Worm (Caenorhabditis elegans): Measurements from ENCODE around the gene K08E4.3.

Gene K08E4.3

DNA sequence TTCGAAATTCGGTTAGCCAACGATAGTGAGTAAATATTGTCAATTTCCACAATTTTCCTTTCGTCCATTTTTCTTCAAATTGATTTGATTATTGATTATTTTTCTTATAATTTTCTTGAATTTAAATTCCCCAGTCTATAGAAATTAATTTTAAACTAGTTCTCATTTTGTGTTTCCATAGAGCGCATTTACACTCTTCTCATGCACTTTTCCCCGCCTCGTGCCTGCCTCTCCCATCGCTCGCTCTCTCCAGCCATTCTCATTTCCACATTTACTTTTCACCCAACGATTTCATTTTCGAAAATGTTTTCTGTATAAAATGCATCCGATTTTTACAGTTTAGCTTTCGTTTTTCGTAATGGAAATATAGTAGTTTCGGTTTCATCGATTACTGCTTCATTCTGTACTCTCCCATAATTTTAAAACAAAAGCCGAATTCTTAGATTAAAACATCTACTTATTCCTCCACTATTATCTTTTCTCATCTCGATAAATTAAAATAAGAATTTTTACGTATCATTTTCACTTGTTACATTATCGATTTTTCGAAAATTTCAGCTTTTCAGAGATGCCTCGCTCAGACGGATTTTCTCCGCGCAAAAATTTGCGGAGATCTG lies 21.5 kb downstream of the K08E4.3 start, which contains the start of gene lex-1 (continued):
- no peak for TF ChIP-seq aly-2 (tag; optimal IDR thresholded peaks at IDR 0.05)

DNA sequence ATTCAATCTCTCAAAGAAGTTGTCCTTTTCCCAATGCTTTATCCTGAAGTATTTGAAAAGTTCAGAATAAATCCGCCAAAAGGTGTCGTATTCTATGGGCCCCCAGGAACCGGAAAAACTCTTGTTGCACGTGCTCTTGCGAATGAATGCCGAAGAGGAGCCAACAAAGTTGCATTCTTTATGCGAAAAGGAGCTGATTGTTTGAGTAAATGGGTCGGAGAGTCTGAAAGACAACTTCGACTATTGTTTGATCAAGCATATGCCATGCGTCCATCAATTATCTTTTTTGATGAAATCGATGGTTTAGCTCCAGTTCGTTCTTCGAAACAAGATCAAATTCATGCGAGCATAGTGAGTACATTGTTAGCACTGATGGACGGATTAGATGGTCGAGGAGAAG lies 23.3 kb downstream of the K08E4.3 start:
- no peak for TF ChIP-seq nhr-67 (tag; optimal IDR thresholded peaks at IDR 0.05)
- TF ChIP-seq elt-3 (tag; optimal IDR thresholded peaks at IDR 0.05), result no peak
- no peak for TF ChIP-seq jun-1 (tag; optimal IDR thresholded peaks at IDR 0.05)
- TF ChIP-seq mml-1 (tag; optimal IDR thresholded peaks at IDR 0.05), result no peak
- no peak for TF ChIP-seq nhr-237 (tag; optimal IDR thresholded peaks at IDR 0.05)
- TF ChIP-seq pqm-1 (tag; optimal IDR thresholded peaks at IDR 0.05), result no peak
- TF ChIP-seq nfya-1 (tag; optimal IDR thresholded peaks at IDR 0.05; ENCODE audit: insufficient read depth), result no peak
- no peak for TF ChIP-seq nhr-23 (tag; optimal IDR thresholded peaks at IDR 0.05)
- TF ChIP-seq ceh-82 (tag; optimal IDR thresholded peaks at IDR 0.05), result no peak

DNA sequence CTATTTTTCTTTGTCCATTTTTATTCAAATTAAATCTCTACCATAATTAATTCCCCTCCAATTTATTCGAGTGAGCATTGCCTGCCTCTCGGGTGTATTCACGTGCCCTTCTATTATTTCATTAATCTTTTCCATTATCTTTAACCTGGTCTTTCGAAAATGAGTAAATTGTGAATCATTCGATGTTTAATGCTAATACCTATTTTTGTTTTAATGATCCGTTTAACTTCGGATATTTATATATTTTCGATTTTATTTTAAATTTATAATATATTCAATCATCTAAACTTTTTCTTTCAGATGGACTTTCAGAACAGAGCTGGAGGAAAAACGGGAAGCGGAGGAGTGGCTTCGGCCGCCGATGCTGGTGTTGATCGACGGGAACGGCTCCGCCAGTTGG lies 26.6 kb downstream of the K08E4.3 start, which contains the start of gene repo-1:
Gene repo-1, plus strand, starts transcription at position 301 of the 400 bp plus-strand sequence.
- TF ChIP-seq tbx-2 (tag; optimal IDR thresholded peaks at IDR 0.05) (no peak), lin-39 (tag; optimal IDR thresholded peaks at IDR 0.05) (no peak), ama-1 (optimal IDR thresholded peaks at IDR 0.05) (no peak), jun-1 (tag; optimal IDR thresholded peaks at IDR 0.05) (no peak), R02D3.7 (tag; optimal IDR thresholded peaks at IDR 0.05) (no peak), nhr-67 (tag; optimal IDR thresholded peaks at IDR 0.05) (no peak), nhr-12 (tag; optimal IDR thresholded peaks at IDR 0.05) (no peak), ztf-4 (tag; optimal IDR thresholded peaks at IDR 0.05) (no peak), unc-62 (GFP tag; optimal IDR thresholded peaks at IDR 0.05) (no peak), ceh-9 (tag; optimal IDR thresholded peaks at IDR 0.05) (no peak), lsy-12 (tag; optimal IDR thresholded peaks at IDR 0.05) (no peak), mml-1 (tag; optimal IDR thresholded peaks at IDR 0.05) (no peak), ceh-82 (tag; optimal IDR thresholded peaks at IDR 0.05) (no peak), elt-2 (tag; optimal IDR thresholded peaks at IDR 0.05) (no peak), fos-1 (tag; optimal IDR thresholded peaks at IDR 0.05) (no peak), fkh-2 (tag; optimal IDR thresholded peaks at IDR 0.05) (no peak), elt-3 (tag; optimal IDR thresholded peaks at IDR 0.05) (no peak), nfya-1 (tag; optimal IDR thresholded peaks at IDR 0.05; ENCODE audit: insufficient read depth) (no peak), aly-2 (tag; optimal IDR thresholded peaks at IDR 0.05) (no peak), nhr-76 (tag; optimal IDR thresholded peaks at IDR 0.05) (no peak)

DNA sequence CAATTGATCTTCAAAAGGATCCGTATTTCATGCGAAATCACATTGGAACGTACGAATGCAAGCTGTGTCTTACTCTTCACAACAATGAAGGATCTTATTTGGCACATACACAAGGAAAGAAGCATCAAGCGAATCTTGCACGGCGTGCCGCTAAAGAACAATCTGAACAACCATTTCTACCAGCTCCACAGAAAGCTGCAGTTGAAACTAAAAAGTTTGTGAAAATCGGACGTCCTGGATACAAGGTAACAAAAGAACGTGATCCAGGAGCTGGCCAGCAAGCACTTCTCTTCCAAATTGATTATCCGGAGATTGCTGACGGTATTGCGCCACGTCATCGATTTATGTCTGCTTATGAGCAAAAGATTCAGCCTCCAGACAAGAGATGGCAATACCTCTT lies 27.0 kb downstream of the K08E4.3 start:
- TF ChIP-seq hmg-11 (tag; optimal IDR thresholded peaks at IDR 0.05) (no peak), ama-1 (optimal IDR thresholded peaks at IDR 0.05) (peak; percentile 25)

DNA sequence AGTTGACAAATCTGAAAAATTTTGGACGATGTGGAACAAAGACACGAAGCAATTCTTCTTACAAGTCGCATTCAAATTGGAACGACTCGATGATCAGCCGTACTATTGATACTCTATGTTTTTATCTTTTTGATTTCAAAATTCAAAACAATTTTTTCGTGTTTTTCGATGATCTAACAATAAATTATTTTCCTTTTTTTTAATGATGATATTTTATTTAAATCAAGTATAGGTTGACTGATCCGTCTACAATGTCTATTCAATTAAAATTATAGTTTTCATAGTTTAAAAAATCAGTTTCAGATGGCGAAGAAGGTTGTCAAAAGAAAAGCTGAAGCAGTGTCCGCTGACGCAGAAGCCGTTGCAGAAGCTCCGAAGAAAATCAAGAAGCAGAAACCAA lies 27.6 kb downstream of the K08E4.3 start, which contains the start of gene rbm-34:
Gene rbm-34, plus strand, starts transcription at position 301 of the 400 bp plus-strand sequence.
- TF ChIP-seq R02D3.7 (tag; optimal IDR thresholded peaks at IDR 0.05), result no peak
- no peak for TF ChIP-seq nhr-43 (tag; optimal IDR thresholded peaks at IDR 0.05; ENCODE audit: poor library complexity, severe bottlenecking)
- no peak for TF ChIP-seq hmg-11 (tag; optimal IDR thresholded peaks at IDR 0.05)
- no peak for TF ChIP-seq nhr-25 (tag; optimal IDR thresholded peaks at IDR 0.05)
- TF ChIP-seq fos-1 (tag; optimal IDR thresholded peaks at IDR 0.05), result no peak

DNA sequence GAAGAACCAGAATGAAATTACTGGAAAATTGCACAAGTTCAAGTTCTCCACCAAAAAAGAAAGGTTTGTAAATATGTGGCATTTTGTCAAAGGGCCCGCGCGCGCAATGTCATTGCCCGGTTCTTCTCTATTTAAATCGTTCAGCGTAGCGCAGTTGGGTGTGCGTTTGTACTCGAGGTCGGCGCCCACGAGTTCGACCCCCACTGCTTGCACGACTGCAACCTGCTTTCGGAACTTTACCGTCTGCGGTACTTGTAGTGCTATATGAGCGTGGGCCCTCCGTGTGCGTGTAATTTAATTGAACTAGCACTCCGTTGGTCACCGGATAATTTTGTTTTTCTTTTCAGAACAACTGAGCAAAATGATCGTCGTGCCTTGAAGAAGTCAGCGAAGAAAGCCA lies 29.0 kb downstream of the K08E4.3 start:
- no peak for TF ChIP-seq ceh-82 (tag; optimal IDR thresholded peaks at IDR 0.05)
- TF ChIP-seq aly-2 (tag; optimal IDR thresholded peaks at IDR 0.05), result no peak
- TF ChIP-seq elt-3 (tag; optimal IDR thresholded peaks at IDR 0.05), result peak in 1 of 3 experiments; percentile 59
- no peak for TF ChIP-seq mml-1 (tag; optimal IDR thresholded peaks at IDR 0.05)
- TF ChIP-seq ceh-28 (tag; optimal IDR thresholded peaks at IDR 0.05), result no peak
- peak; percentile 86 for TF ChIP-seq lin-39 (tag; optimal IDR thresholded peaks at IDR 0.05)
- TF ChIP-seq ceh-9 (tag; optimal IDR thresholded peaks at IDR 0.05), result no peak
- TF ChIP-seq egl-5 (tag; optimal IDR thresholded peaks at IDR 0.05), result no peak
- no peak for TF ChIP-seq unc-39 (tag; optimal IDR thresholded peaks at IDR 0.05)
- TF ChIP-seq zag-1 (tag; optimal IDR thresholded peaks at IDR 0.05), result no peak
- peak; percentile 68 for TF ChIP-seq nfya-1 (tag; optimal IDR thresholded peaks at IDR 0.05; ENCODE audit: insufficient read depth)
- TF ChIP-seq nhr-77 (tag; optimal IDR thresholded peaks at IDR 0.05), result peak; percentile 32
- TF ChIP-seq sea-2 (GFP tag; optimal IDR thresholded peaks at IDR 0.05), result no peak
- TF ChIP-seq lsy-12 (tag; optimal IDR thresholded peaks at IDR 0.05), result peak; percentile 84
- TF ChIP-seq nhr-23 (tag; optimal IDR thresholded peaks at IDR 0.05), result peak; percentile 63
- peak; percentile 71 for TF ChIP-seq ama-1 (optimal IDR thresholded peaks at IDR 0.05)
- no peak for TF ChIP-seq fos-1 (tag; optimal IDR thresholded peaks at IDR 0.05)
- peak; percentile 60 for TF ChIP-seq elt-2 (tag; optimal IDR thresholded peaks at IDR 0.05)
- TF ChIP-seq nhr-43 (tag; optimal IDR thresholded peaks at IDR 0.05; ENCODE audit: poor library complexity, severe bottlenecking), result peak; percentile 83
- TF ChIP-seq fkh-10 (GFP tag; optimal IDR thresholded peaks at IDR 0.05), result no peak
- TF ChIP-seq egl-27 (tag; optimal IDR thresholded peaks at IDR 0.05), result no peak
- no peak for TF ChIP-seq fkh-2 (tag; optimal IDR thresholded peaks at IDR 0.05)
- TF ChIP-seq jun-1 (tag; optimal IDR thresholded peaks at IDR 0.05), result no peak
- no peak for TF ChIP-seq eor-1 (tag; optimal IDR thresholded peaks at IDR 0.05)
- TF ChIP-seq ztf-4 (tag; optimal IDR thresholded peaks at IDR 0.05), result peak; percentile 19
- peak; percentile 15 for TF ChIP-seq skn-1 (tag; optimal IDR thresholded peaks at IDR 0.05)
- peak; percentile 19 for TF ChIP-seq lin-15B (tag; optimal IDR thresholded peaks at IDR 0.05)
- no peak for TF ChIP-seq mdl-1 (tag; optimal IDR thresholded peaks at IDR 0.05)
- no peak for TF ChIP-seq elt-1 (tag; optimal IDR thresholded peaks at IDR 0.05)
- TF ChIP-seq hmg-11 (tag; optimal IDR thresholded peaks at IDR 0.05), result peak; percentile 85
